Worm (Caenorhabditis elegans) whole organism, L4 larva: Measurements from ENCODE around the gene dgn-2.

Source experiments
- D1046.2 ChIP-seq: fragments of 200-800 bp; sonication (Bioruptor generic); IDR thresholded peaks from 2 replicates; pipeline ENCODE4 v1.3.6; 2022; ENCODE audit warnings: missing genetic modification characterization, missing compliant biosample characterization
- F10B5.3 ChIP-seq: sonication (generic microtip); optimal IDR thresholded peaks from 2 replicates; lab custom pipeline; 2016; ENCODE audit warnings: mild to moderate bottlenecking, missing genetic modification characterization, missing compliant biosample characterization
- F37D6.2 ChIP-seq: sonication (generic microtip); optimal IDR thresholded peaks from 2 replicates; lab custom pipeline; 2016; ENCODE audit warnings: mild to moderate bottlenecking, missing genetic modification characterization, missing compliant biosample characterization
- T20F7.1 ChIP-seq: fragments of 200-800 bp; sonication (Bioruptor generic); optimal IDR thresholded peaks from 2 replicates; lab custom pipeline; 2018; ENCODE audit warnings: mild to moderate bottlenecking, missing genetic modification characterization, missing compliant biosample characterization
- Y105C5A.15 ChIP-seq: fragments of 200-800 bp; sonication (Bioruptor generic); IDR thresholded peaks from 2 replicates; pipeline ENCODE4 v1.3.6; 2022; ENCODE audit warnings: missing genetic modification characterization, missing compliant biosample characterization
- aha-1 ChIP-seq: fragments of 150-350 bp; peaks from one replicate; lab custom pipeline; 2014; ENCODE audit warnings: missing biosample characterization, missing genetic modification characterization
- arid-1 ChIP-seq: fragments of 200-800 bp; sonication (Bioruptor generic); conservative IDR thresholded peaks from 2 replicates; pipeline ENCODE4 v1.3.6; 2022; ENCODE audit warnings: missing genetic modification reagents, missing genetic modification characterization, missing compliant biosample characterization
- attf-4 ChIP-seq: sonication (generic microtip); optimal IDR thresholded peaks from 3 replicates; lab custom pipeline; 2017; ENCODE audit warnings: missing biosample characterization, missing genetic modification characterization
- ceh-20 ChIP-seq: fragments of 200-800 bp; sonication (Bioruptor generic); IDR thresholded peaks from 2 replicates; pipeline ENCODE4 v1.3.6; 2022; ENCODE audit warnings: missing genetic modification reagents, missing genetic modification characterization, missing compliant biosample characterization
- ceh-28 ChIP-seq: fragments of 150-350 bp; optimal IDR thresholded peaks from 2 replicates; lab custom pipeline; 2014; ENCODE audit warnings: missing biosample characterization, missing genetic modification reagents, missing genetic modification characterization
- daf-16 ChIP-seq, 3 experiments: sonication (generic microtip); optimal IDR thresholded peaks; 2 replicates each; lab custom pipeline; 2016 to 2017; ENCODE audit warnings: missing genetic modification characterization in 3 of 3, missing genetic modification reagents in 3 of 3, mild to moderate bottlenecking in 2 of 3, missing compliant biosample characterization in 2 of 3, missing biosample characterization in 1 of 3, moderate library complexity in 1 of 3
- dmd-6 ChIP-seq: fragments of 200-800 bp; sonication (Bioruptor generic); IDR thresholded peaks from 2 replicates; pipeline ENCODE4 v1.3.6; 2022; ENCODE audit warnings: missing genetic modification reagents, missing genetic modification characterization, missing compliant biosample characterization
- dve-1 ChIP-seq: sonication (generic microtip); optimal IDR thresholded peaks from 2 replicates; lab custom pipeline; 2017; ENCODE audit warnings: antibody characterized with exemption, mild to moderate bottlenecking, missing genetic modification characterization, missing compliant biosample characterization; ENCODE audit not compliant: insufficient read depth
- egl-27 ChIP-seq: sonication (generic microtip); optimal IDR thresholded peaks from 3 replicates; lab custom pipeline; 2017; ENCODE audit warnings: missing biosample characterization, missing genetic modification reagents, missing genetic modification characterization
- fkh-10 ChIP-seq: fragments of 150-350 bp; optimal IDR thresholded peaks from 2 replicates; lab custom pipeline; 2014; ENCODE audit warnings: missing biosample characterization, missing genetic modification reagents, missing genetic modification characterization
- fos-1 ChIP-seq: fragments of 150-350 bp; optimal IDR thresholded peaks from 2 replicates; lab custom pipeline; 2014; ENCODE audit warnings: missing biosample characterization, missing genetic modification characterization
- hif-1 ChIP-seq, 2 experiments: sonication (generic microtip); optimal IDR thresholded peaks; 2 replicates each; lab custom pipeline; 2016 to 2017; ENCODE audit warnings: missing compliant biosample characterization in 2 of 2, missing genetic modification characterization in 2 of 2, missing genetic modification reagents in 2 of 2, missing genotype in 2 of 2, mild to moderate bottlenecking in 1 of 2
- hlh-11 ChIP-seq: fragments of 200-800 bp; sonication (Bioruptor generic); optimal IDR thresholded peaks from 2 replicates; lab custom pipeline; 2018; ENCODE audit warnings: mild to moderate bottlenecking, missing genetic modification characterization, missing compliant biosample characterization
- hlh-30 ChIP-seq: sonication (generic microtip); optimal IDR thresholded peaks from 2 replicates; lab custom pipeline; 2017; ENCODE audit warnings: antibody characterized with exemption, mild to moderate bottlenecking, missing genetic modification characterization, missing compliant biosample characterization; ENCODE audit not compliant: insufficient read depth
- jun-1 ChIP-seq: fragments of 150-350 bp; optimal IDR thresholded peaks from 2 replicates; lab custom pipeline; 2014; ENCODE audit warnings: missing biosample characterization, missing genetic modification reagents, missing genetic modification characterization
- lin-1 ChIP-seq: fragments of 200-800 bp; sonication (Bioruptor generic); IDR thresholded peaks from 2 replicates; pipeline ENCODE4 v1.3.6; 2022; ENCODE audit warnings: missing genetic modification reagents, missing genetic modification characterization, missing compliant biosample characterization
- lin-29 ChIP-seq: fragments of 200-800 bp; sonication (Bioruptor generic); IDR thresholded peaks from 2 replicates; pipeline ENCODE4 v1.3.6; 2022; ENCODE audit warnings: missing genetic modification reagents, missing genetic modification characterization, missing compliant biosample characterization
- lir-3 ChIP-seq: sonication (generic microtip); optimal IDR thresholded peaks from 2 replicates; lab custom pipeline; 2016; ENCODE audit warnings: mild to moderate bottlenecking, missing genetic modification characterization, missing compliant biosample characterization
- lsy-2 ChIP-seq, 2 experiments: fragments of 150-350 bp in 1 of 2; sonication (generic microtip) in 1 of 2; optimal IDR thresholded peaks; 2 replicates each; lab custom pipeline; 2014 to 2017; ENCODE audit warnings: missing biosample characterization in 2 of 2, missing genetic modification characterization in 2 of 2
- mdl-1 ChIP-seq, 2 experiments: fragments of 150-350 bp in 1 of 2; sonication (generic microtip) in 1 of 2; optimal IDR thresholded peaks; 2 replicates each; lab custom pipeline; 2014 to 2017; ENCODE audit warnings: missing biosample characterization in 2 of 2, missing genetic modification characterization in 2 of 2
- nhr-237 ChIP-seq: sonication (generic microtip); optimal IDR thresholded peaks from 2 replicates; lab custom pipeline; 2017; ENCODE audit warnings: missing biosample characterization, missing genetic modification characterization
- nhr-25 ChIP-seq: sonication (generic microtip); optimal IDR thresholded peaks from 2 replicates; lab custom pipeline; 2017; ENCODE audit warnings: missing genetic modification characterization, mild to moderate bottlenecking, missing compliant biosample characterization, antibody characterized with exemption, moderate library complexity, borderline replicate concordance; ENCODE audit not compliant: insufficient read depth
- nhr-28 ChIP-seq: fragments of 150-350 bp; optimal IDR thresholded peaks from 2 replicates; lab custom pipeline; 2014; ENCODE audit warnings: missing biosample characterization, missing genetic modification characterization
- nhr-76 ChIP-seq: fragments of 150-350 bp; optimal IDR thresholded peaks from 2 replicates; lab custom pipeline; 2014; ENCODE audit warnings: missing biosample characterization, missing genetic modification characterization
- nhr-77 ChIP-seq: fragments of 150-350 bp; optimal IDR thresholded peaks from 2 replicates; lab custom pipeline; 2014; ENCODE audit warnings: missing biosample characterization, missing genetic modification characterization
- pha-4 ChIP-seq, 2 experiments: fragments of 150-350 bp in 1 of 2; fragments of 200-800 bp in 1 of 2; sonication (Bioruptor generic) in 1 of 2; IDR thresholded peaks in 1 of 2; optimal IDR thresholded peaks in 1 of 2; 2 replicates each; pipeline versions ENCODE4 v1.3.6 to Lab custom; 2014 to 2022; ENCODE audit warnings: missing genetic modification characterization in 2 of 2, missing genetic modification reagents in 2 of 2, missing biosample characterization in 1 of 2, missing compliant biosample characterization in 1 of 2
- pqm-1 ChIP-seq: sonication (generic microtip); optimal IDR thresholded peaks from 2 replicates; lab custom pipeline; 2017; ENCODE audit warnings: missing biosample characterization, missing genetic modification characterization
- sdz-12 ChIP-seq: fragments of 200-800 bp; sonication (Bioruptor generic); optimal IDR thresholded peaks from 2 replicates; lab custom pipeline; 2018; ENCODE audit warnings: mild to moderate bottlenecking, missing genetic modification characterization, missing compliant biosample characterization
- skn-1 ChIP-seq: fragments of 150-350 bp; optimal IDR thresholded peaks from 2 replicates; lab custom pipeline; 2014; ENCODE audit warnings: missing biosample characterization, missing genetic modification characterization
- snpc-4 ChIP-seq: fragments of 150-350 bp; optimal IDR thresholded peaks from 2 replicates; lab custom pipeline; 2014; ENCODE audit warnings: missing biosample characterization, missing genetic modification characterization
- spr-3 ChIP-seq: fragments of 200-800 bp; sonication (Bioruptor generic); optimal IDR thresholded peaks from 2 replicates; lab custom pipeline; 2018; ENCODE audit warnings: mild to moderate bottlenecking, missing genetic modification characterization, missing compliant biosample characterization
- vab-7 ChIP-seq: fragments of 200-800 bp; sonication (Bioruptor generic); IDR thresholded peaks from 2 replicates; pipeline ENCODE4 v1.3.6; 2022; ENCODE audit warnings: missing genetic modification reagents, missing genetic modification characterization, missing compliant biosample characterization
- zag-1 ChIP-seq: fragments of 150-350 bp; optimal IDR thresholded peaks from 2 replicates; lab custom pipeline; 2014; ENCODE audit warnings: missing biosample characterization, missing genetic modification characterization
- ztf-11 ChIP-seq: fragments of 150-350 bp; optimal IDR thresholded peaks from 2 replicates; lab custom pipeline; 2014; ENCODE audit warnings: missing biosample characterization, missing genetic modification characterization
- ztf-7 ChIP-seq: fragments of 150-350 bp; optimal IDR thresholded peaks from 2 replicates; lab custom pipeline; 2014; ENCODE audit warnings: missing biosample characterization, missing genetic modification characterization

Gene dgn-2

ce11 chrX:1338906-1339673 is 28.2 kb downstream of the dgn-2 start (continued):
- TF ChIP-seq skn-1 (tag; lab: Kevin White, UChicago) = no peak
- TF ChIP-seq F10B5.3 (tag; lab: Kevin White, UChicago) = peak; percentile 62
- no peak for TF ChIP-seq spr-3 (GFP tag; lab: Kevin White, UChicago)
- TF ChIP-seq sdz-12 (GFP tag; lab: Kevin White, UChicago) = no peak
- TF ChIP-seq D1046.2 (GFP tag; lab: Robert Waterston, UW) = no peak
- TF ChIP-seq fkh-10 (GFP tag; lab: Kevin White, UChicago) = no peak
- TF ChIP-seq lir-3 (tag; lab: Kevin White, UChicago) = no peak
- no peak for TF ChIP-seq ceh-20
- TF ChIP-seq ceh-28 (tag; lab: Kevin White, UChicago) = no peak
- TF ChIP-seq mdl-1 (tag; optimal IDR thresholded peaks at IDR 0.05; lab: Kevin White, UChicago) = no peak
- no peak for TF ChIP-seq attf-4
- TF ChIP-seq jun-1 (tag; lab: Kevin White, UChicago) = peak; percentile 19
- no peak for TF ChIP-seq vab-7 (GFP tag; lab: Robert Waterston, UW)
- no peak for TF ChIP-seq nhr-25 (tag; lab: Kevin White, UChicago)
- no peak for TF ChIP-seq nhr-237 (tag; lab: Kevin White, UChicago)
- TF ChIP-seq ztf-7 (tag; lab: Kevin White, UChicago) = no peak
- TF ChIP-seq lsy-2 (tag; optimal IDR thresholded peaks at IDR 0.05; lab: Kevin White, UChicago) = peak in 1 of 2 experiments; percentile 35
- TF ChIP-seq F37D6.2 (tag; lab: Kevin White, UChicago) = no peak
- TF ChIP-seq lin-29 (GFP tag; lab: Robert Waterston, UW) = no peak
- TF ChIP-seq, all 104 proteins: peak for 13

DNA sequence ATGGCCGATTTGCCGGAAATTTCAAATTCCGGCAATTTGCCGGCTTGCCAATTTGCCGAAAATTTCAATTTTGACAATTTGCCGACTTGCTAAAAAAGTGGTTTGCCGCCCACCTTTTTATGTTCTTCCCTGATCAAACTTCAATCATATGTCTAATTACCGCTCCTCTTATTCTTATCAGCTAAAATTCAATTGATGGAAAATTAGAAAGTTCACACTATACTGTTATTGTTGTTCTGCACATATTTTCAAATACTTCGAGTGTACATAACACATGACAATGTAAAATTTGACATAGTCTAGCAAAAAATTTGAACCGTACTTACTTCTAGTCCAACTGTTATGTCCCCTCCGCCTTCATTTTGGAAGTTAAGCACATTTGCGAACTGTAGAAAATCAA is 29.5 kb downstream of the dgn-2 start:
- TF ChIP-seq D1046.2 (GFP tag; lab: Robert Waterston, UW) = no peak
- peak; percentile 60 for TF ChIP-seq dve-1 (tag; lab: Kevin White, UChicago)
- no peak for TF ChIP-seq pha-4 (GFP tag; IDR thresholded peaks at IDR 0.05; lab: Robert Waterston, UW)
- TF ChIP-seq pha-4 (tag; optimal IDR thresholded peaks at IDR 0.05; lab: Kevin White, UChicago) = no peak
- TF ChIP-seq nhr-28 = peak; percentile 71
- TF ChIP-seq arid-1 (GFP tag; lab: Robert Waterston, UW) = no peak
- no peak for TF ChIP-seq T20F7.1
- no peak for TF ChIP-seq egl-27 (tag; lab: Kevin White, UChicago)
- TF ChIP-seq pqm-1 = peak; percentile 0
- TF ChIP-seq nhr-76 (tag; lab: Kevin White, UChicago) = no peak
- peak; percentile 15 for TF ChIP-seq aha-1
- no peak for TF ChIP-seq ztf-11 (tag; lab: Kevin White, UChicago)
- peak; percentile 47 for TF ChIP-seq hlh-30 (tag; lab: Kevin White, UChicago)
- TF ChIP-seq dmd-6 = peak; percentile 56
- TF ChIP-seq zag-1 (tag; lab: Kevin White, UChicago) = no peak
- TF ChIP-seq lin-1 (GFP tag; lab: Robert Waterston, UW) = 0 out of 2 replicates have a peak, but pooled peaks have one; percentile 20
- TF ChIP-seq hif-1 (tag; optimal IDR thresholded peaks at IDR 0.05; lab: Kevin White, UChicago) = peak in 1 of 2 experiments; percentile 91
- TF ChIP-seq hlh-11 (tag; lab: Kevin White, UChicago) = peak; percentile 42
- TF ChIP-seq nhr-77 (tag; lab: Kevin White, UChicago) = peak; percentile 20
- TF ChIP-seq attf-4 = no peak
- no peak for TF ChIP-seq snpc-4 (tag; lab: Kevin White, UChicago)
- TF ChIP-seq fos-1 (tag; lab: Kevin White, UChicago) = no peak
- no peak for TF ChIP-seq daf-16 (GFP tag; optimal IDR thresholded peaks at IDR 0.05; lab: Kevin White, UChicago)
- peak; percentile 79 for TF ChIP-seq daf-16 (tag; optimal IDR thresholded peaks at IDR 0.05; lab: Kevin White, UChicago)
- TF ChIP-seq Y105C5A.15 (GFP tag; lab: Robert Waterston, UW) = no peak
- TF ChIP-seq, all 104 proteins: peak for 11
